Worm (Caenorhabditis elegans) whole organism, L1 larva: ENCODE measurements around the gene F08G5.3.

Experiments
- aha-1 ChIP-seq: fragments of 150-350 bp; optimal IDR thresholded peaks from 2 replicates; lab custom pipeline; 2014; ENCODE audit warnings: missing biosample characterization, missing genetic modification characterization
- aly-2 ChIP-seq: fragments of 150-350 bp; optimal IDR thresholded peaks from 2 replicates; lab custom pipeline; 2014; ENCODE audit warnings: missing biosample characterization, missing genetic modification characterization
- fkh-10 ChIP-seq: sonication (generic microtip); optimal IDR thresholded peaks from 2 replicates; lab custom pipeline; 2017; ENCODE audit warnings: missing biosample characterization, missing genetic modification reagents, missing genetic modification characterization
- nhr-237 ChIP-seq: fragments of 150-350 bp; optimal IDR thresholded peaks from 2 replicates; lab custom pipeline; 2014; ENCODE audit warnings: missing biosample characterization, missing genetic modification characterization
- nhr-77 ChIP-seq: fragments of 150-350 bp; optimal IDR thresholded peaks from 2 replicates; lab custom pipeline; 2014; ENCODE audit warnings: missing biosample characterization, missing genetic modification characterization

DNA sequence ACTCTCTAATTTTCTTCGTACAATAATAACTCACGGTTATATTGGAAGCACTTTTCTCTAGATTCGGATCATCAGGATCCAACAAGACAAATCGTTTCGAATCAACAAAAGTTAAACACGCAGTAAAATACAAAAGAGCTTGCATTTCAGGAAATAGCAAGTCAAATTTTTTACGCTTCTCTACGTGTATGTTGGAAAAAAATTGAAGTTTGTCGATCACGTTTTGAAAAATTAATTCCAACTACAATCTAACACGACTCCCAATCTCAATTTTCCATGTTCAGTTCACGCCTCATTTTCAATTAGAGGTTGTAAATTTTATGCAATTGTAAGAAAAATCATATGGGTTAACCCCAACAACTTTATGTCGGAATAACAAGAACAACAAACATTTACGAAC, 27.4 kb downstream of the F08G5.3 start, which contains the start of gene spe-45:
- no peak for TF ChIP-seq fkh-10 (GFP tag; lab: Kevin White, UChicago)
- no peak for TF ChIP-seq nhr-237 (tag; lab: Kevin White, UChicago)
- no peak for TF ChIP-seq nhr-77 (tag; lab: Kevin White, UChicago)
- TF ChIP-seq aly-2 (tag; lab: Kevin White, UChicago) = no peak
- no peak for TF ChIP-seq aha-1 (tag; lab: Kevin White, UChicago)
